Worm (Caenorhabditis elegans): ENCODE measurements around the gene miga-1.

Gene miga-1

DNA sequence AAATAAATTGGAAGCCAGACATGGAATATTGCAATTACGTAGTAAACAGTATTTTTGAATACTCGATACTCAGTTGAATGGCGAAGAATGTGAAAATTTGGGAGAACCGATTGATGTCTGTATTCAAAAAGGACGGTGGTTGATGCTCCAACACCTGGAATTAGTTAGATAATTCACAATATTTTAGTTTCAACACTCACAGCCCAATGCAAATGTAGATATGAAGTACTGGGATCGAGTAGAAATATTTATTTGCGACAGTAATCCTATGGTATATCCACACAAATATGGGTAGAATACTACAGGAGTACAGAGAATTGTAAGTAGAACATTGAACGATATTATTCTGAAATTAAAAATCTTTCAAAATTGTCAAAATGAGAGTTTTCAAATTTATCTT lies 32.4 kb upstream of the miga-1 start:
- no peak for TF ChIP-seq sptf-1 (tag; optimal IDR thresholded peaks at IDR 0.05)
- no peak for TF ChIP-seq sem-2 (GFP tag; optimal IDR thresholded peaks at IDR 0.05)
- TF ChIP-seq ceh-39 (tag; optimal IDR thresholded peaks at IDR 0.05), result no peak
- no peak for TF ChIP-seq ham-2 (GFP tag; optimal IDR thresholded peaks at IDR 0.05)
- no peak for TF ChIP-seq zip-8 (tag; optimal IDR thresholded peaks at IDR 0.05)
- TF ChIP-seq unc-39 (tag; optimal IDR thresholded peaks at IDR 0.05), result no peak
- TF ChIP-seq ceh-43 (GFP tag; optimal IDR thresholded peaks at IDR 0.05), result no peak
- no peak for TF ChIP-seq cnd-1 (tag; optimal IDR thresholded peaks at IDR 0.05)

DNA sequence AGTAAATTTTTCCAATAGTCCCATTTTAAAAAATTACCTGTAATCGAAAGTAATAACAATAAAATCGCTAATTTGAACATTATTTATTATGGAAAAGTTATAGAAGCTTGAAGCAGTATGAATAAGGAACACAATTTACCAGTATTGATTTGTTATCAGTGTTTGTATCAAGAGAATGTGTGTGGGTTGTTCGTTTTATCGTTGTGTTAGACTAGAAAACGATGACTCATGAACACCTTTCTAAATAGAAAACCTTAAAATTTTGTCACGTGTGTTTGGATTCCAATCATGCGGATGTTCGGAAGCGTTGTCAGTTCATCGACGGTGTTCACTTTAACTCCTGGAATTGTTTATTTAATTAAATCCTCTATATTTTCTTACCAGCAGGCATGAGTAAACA lies 31.5 kb upstream of the miga-1 start, which contains the start of gene C54D10.13:
C54D10.13 (minus strand) TSS at position 179 of the 400 bp plus-strand sequence.
- TF ChIP-seq sem-2 (GFP tag; optimal IDR thresholded peaks at IDR 0.05) (no peak), mls-2 (tag; optimal IDR thresholded peaks at IDR 0.05) (no peak), nhr-28 (tag; optimal IDR thresholded peaks at IDR 0.05) (no peak), nhr-76 (tag; optimal IDR thresholded peaks at IDR 0.05) (no peak), ceh-43 (GFP tag; optimal IDR thresholded peaks at IDR 0.05) (no peak), nhr-12 (tag; optimal IDR thresholded peaks at IDR 0.05) (no peak), ces-1 (GFP tag; optimal IDR thresholded peaks at IDR 0.05) (no peak), ceh-83 (GFP tag; optimal IDR thresholded peaks at IDR 0.05) (no peak), unc-39 (tag; optimal IDR thresholded peaks at IDR 0.05) (no peak), zip-8 (tag; optimal IDR thresholded peaks at IDR 0.05) (no peak), ztf-11 (tag; optimal IDR thresholded peaks at IDR 0.05) (no peak), ceh-39 (tag; optimal IDR thresholded peaks at IDR 0.05) (no peak), unc-120 (tag; optimal IDR thresholded peaks at IDR 0.05; ENCODE audit: poor library complexity, severe bottlenecking) (no peak), pha-4 (tag; optimal IDR thresholded peaks at IDR 0.05) (no peak), lin-32 (GFP tag; optimal IDR thresholded peaks at IDR 0.05) (no peak), nhr-237 (tag; optimal IDR thresholded peaks at IDR 0.05) (no peak), drap-1 (GFP tag; optimal IDR thresholded peaks at IDR 0.05) (no peak)

DNA sequence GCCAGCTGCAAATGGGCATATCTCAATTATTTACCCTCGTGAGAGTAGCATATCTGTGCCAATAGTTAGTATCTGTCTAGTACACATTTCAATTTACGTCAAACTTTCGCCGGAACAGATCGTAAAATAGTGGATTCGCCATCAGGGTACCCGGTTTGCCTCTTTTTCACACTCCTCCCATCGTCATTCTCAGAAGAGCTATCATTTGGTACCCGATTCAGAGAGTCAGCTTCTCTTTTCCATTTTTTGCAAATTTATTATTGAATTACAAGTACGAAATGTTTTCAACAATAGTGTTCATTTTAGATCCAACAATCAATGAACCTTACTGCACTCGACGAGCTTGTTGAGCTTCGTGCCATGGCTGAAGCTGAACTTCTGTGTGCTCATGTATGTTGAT lies 28.4 kb upstream of the miga-1 start, which contains the start of gene C54D10.5:
C54D10.5 (plus strand) TSS at position 301 of the 400 bp plus-strand sequence.
- TF ChIP-seq mab-5 (tag; optimal IDR thresholded peaks at IDR 0.05) (no peak), mls-2 (tag; optimal IDR thresholded peaks at IDR 0.05) (no peak), mep-1 (tag; optimal IDR thresholded peaks at IDR 0.05) (no peak), lin-32 (GFP tag; optimal IDR thresholded peaks at IDR 0.05) (no peak)

DNA sequence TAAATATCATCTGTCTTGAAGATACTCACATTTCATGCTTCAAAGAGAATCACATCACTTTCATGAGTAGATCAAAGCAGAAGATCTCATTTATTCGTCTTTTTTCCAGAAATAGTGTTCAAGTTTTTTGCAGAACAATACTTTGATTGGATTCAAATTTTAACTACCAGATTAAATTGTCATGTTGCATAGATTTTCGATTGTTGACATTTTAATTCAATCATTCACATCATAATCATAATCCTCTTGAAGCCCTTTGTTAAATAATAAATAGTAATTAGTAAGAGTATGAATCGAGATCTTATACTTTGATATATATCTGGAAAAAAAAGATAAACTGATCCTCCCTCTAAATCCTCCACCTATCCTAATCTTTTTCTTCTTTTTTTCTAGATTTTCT lies 27.2 kb upstream of the miga-1 start:
- no peak for TF ChIP-seq blmp-1 (tag; optimal IDR thresholded peaks at IDR 0.05)
- TF ChIP-seq snpc-4 (tag; optimal IDR thresholded peaks at IDR 0.05), result no peak
- TF ChIP-seq tbx-8 (GFP tag; optimal IDR thresholded peaks at IDR 0.05), result no peak

DNA sequence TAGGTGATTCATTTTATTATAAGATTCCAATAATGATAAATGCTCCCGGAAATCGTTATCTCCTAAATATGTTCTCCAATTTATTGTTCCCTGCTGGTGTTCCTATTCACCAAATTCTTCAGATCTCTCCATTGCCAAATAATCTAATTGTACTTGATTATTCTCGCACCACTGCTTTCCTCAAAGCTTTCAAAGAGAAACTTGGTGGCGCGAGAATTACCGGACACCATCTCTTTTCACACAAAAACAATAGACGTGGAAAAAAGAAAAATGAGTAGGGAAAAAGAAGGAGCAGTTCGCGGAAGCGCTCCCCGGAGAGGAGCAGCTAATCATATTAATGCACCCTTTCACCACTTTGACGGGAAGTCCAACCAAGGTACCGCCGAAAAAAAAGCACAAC lies 20.7 kb upstream of the miga-1 start:
- TF ChIP-seq bed-3 (GFP tag; optimal IDR thresholded peaks at IDR 0.05) (no peak), ces-1 (GFP tag; optimal IDR thresholded peaks at IDR 0.05) (peak; percentile 74)

DNA sequence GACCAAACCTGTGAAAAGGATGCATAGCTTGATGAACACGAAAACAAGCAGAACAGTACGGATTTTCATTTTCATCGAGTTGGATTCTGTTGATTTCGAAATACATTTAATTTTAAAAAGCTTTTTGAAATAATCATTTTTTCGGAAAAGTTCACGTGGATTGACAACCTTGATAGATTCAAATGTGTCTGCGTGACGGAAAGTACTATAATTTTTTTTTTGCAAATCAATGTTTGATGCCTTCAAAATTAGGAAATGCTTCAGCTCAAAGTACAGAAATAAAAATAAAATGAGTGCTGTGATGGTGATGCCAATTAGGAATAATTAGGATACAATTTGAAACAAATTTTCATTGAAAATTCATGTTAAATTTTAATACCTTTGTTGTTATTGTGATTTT lies 20.2 kb upstream of the miga-1 start, which contains the start of gene C54D10.4:
C54D10.4 (minus strand) TSS at position 101 of the 400 bp plus-strand sequence.
- no peak for TF ChIP-seq elt-3 (tag; optimal IDR thresholded peaks at IDR 0.05)
- no peak for TF ChIP-seq ceh-43 (GFP tag; optimal IDR thresholded peaks at IDR 0.05)
- TF ChIP-seq lsy-2 (tag; optimal IDR thresholded peaks at IDR 0.05), result no peak
- TF ChIP-seq nhr-2 (tag; optimal IDR thresholded peaks at IDR 0.05), result no peak
- no peak for TF ChIP-seq flh-1 (GFP tag; optimal IDR thresholded peaks at IDR 0.05)
- no peak for TF ChIP-seq nhr-76 (tag; optimal IDR thresholded peaks at IDR 0.05)
- TF ChIP-seq blmp-1 (tag; optimal IDR thresholded peaks at IDR 0.05), result no peak
- TF ChIP-seq nhr-28 (tag; optimal IDR thresholded peaks at IDR 0.05), result no peak
- no peak for TF ChIP-seq M03D4.4 (tag; optimal IDR thresholded peaks at IDR 0.05)
- TF ChIP-seq sptf-1 (tag; optimal IDR thresholded peaks at IDR 0.05), result no peak
- no peak for TF ChIP-seq lin-32 (GFP tag; optimal IDR thresholded peaks at IDR 0.05)
- no peak for TF ChIP-seq sem-2 (GFP tag; optimal IDR thresholded peaks at IDR 0.05)
- TF ChIP-seq mep-1 (tag; optimal IDR thresholded peaks at IDR 0.05), result no peak
- no peak for TF ChIP-seq drap-1 (GFP tag; optimal IDR thresholded peaks at IDR 0.05)
- TF ChIP-seq hlh-1 (tag; optimal IDR thresholded peaks at IDR 0.05), result no peak

All from whole organism, mixed stage, embryonic.